Worm (Caenorhabditis elegans) whole organism, L4 larva: ENCODE measurements around the gene pxmp-4.

Experiments
- D1046.2 ChIP-seq: fragments of 200-800 bp; sonication (Bioruptor generic); IDR thresholded peaks from 2 replicates; pipeline ENCODE4 v1.3.6; 2022; ENCODE audit warnings: missing genetic modification characterization, missing compliant biosample characterization
- F49E8.2 ChIP-seq: sonication (generic microtip); optimal IDR thresholded peaks from 2 replicates; lab custom pipeline; 2016; ENCODE audit warnings: missing compliant biosample characterization, mild to moderate bottlenecking, missing genetic modification characterization, borderline replicate concordance
- R02D3.7 ChIP-seq: fragments of 150-350 bp; sonication (generic microtip); optimal IDR thresholded peaks from 3 replicates; lab custom pipeline; 2014; ENCODE audit warnings: missing biosample characterization, missing genetic modification characterization
- Y75B8A.6 ChIP-seq: fragments of 200-800 bp; sonication (Bioruptor generic); IDR thresholded peaks from 2 replicates; pipeline ENCODE4 v1.3.6; 2022; ENCODE audit warnings: missing genetic modification reagents, missing genetic modification characterization, missing compliant biosample characterization
- ZK337.2 ChIP-seq: fragments of 200-800 bp; sonication (Bioruptor generic); IDR thresholded peaks from 2 replicates; pipeline ENCODE4 v1.3.6; 2022; ENCODE audit warnings: missing genetic modification reagents, missing genetic modification characterization, missing compliant biosample characterization
- ZK546.5 ChIP-seq, 2 experiments: sonication (generic microtip); optimal IDR thresholded peaks; 2 replicates each; lab custom pipeline; 2017; ENCODE audit warnings: missing biosample characterization in 2 of 2, missing genetic modification characterization in 2 of 2
- aha-1 ChIP-seq: fragments of 150-350 bp; peaks from one replicate; lab custom pipeline; 2014; ENCODE audit warnings: missing biosample characterization, missing genetic modification characterization
- arid-1 ChIP-seq: fragments of 200-800 bp; sonication (Bioruptor generic); conservative IDR thresholded peaks from 2 replicates; pipeline ENCODE4 v1.3.6; 2022; ENCODE audit warnings: missing genetic modification reagents, missing genetic modification characterization, missing compliant biosample characterization
- ceh-28 ChIP-seq: fragments of 150-350 bp; optimal IDR thresholded peaks from 2 replicates; lab custom pipeline; 2014; ENCODE audit warnings: missing biosample characterization, missing genetic modification reagents, missing genetic modification characterization
- ceh-32 ChIP-seq: sonication (generic microtip); optimal IDR thresholded peaks from 2 replicates; lab custom pipeline; 2016; ENCODE audit warnings: mild to moderate bottlenecking, missing genetic modification characterization, missing compliant biosample characterization; ENCODE audit not compliant: poor library complexity
- ceh-62 ChIP-seq: sonication (generic microtip); optimal IDR thresholded peaks from 2 replicates; lab custom pipeline; 2017; ENCODE audit warnings: missing biosample characterization, missing genetic modification characterization
- ces-1 ChIP-seq: fragments of 150-350 bp; sonication (generic microtip); optimal IDR thresholded peaks from 4 replicates; lab custom pipeline; 2014; ENCODE audit warnings: missing biosample characterization, missing genetic modification reagents, missing genetic modification characterization
- cey-2 ChIP-seq: sonication (generic microtip); optimal IDR thresholded peaks from 3 replicates; lab custom pipeline; 2017; ENCODE audit warnings: missing genetic modification characterization, mild to moderate bottlenecking, missing compliant biosample characterization, antibody characterized with exemption, borderline replicate concordance; ENCODE audit not compliant: insufficient read depth
- ctbp-1 ChIP-seq: fragments of 200-800 bp; sonication (Bioruptor generic); IDR thresholded peaks from 2 replicates; pipeline ENCODE4 v1.3.6; 2022; ENCODE audit warnings: missing genetic modification reagents, missing genetic modification characterization, missing compliant biosample characterization
- daf-12 ChIP-seq: fragments of 150-350 bp; optimal IDR thresholded peaks from 2 replicates; lab custom pipeline; 2014; ENCODE audit warnings: missing biosample characterization, missing genetic modification reagents, missing genetic modification characterization
- daf-16 ChIP-seq, 3 experiments: sonication (generic microtip); optimal IDR thresholded peaks; 2 replicates each; lab custom pipeline; 2016 to 2017; ENCODE audit warnings: missing genetic modification characterization in 3 of 3, missing genetic modification reagents in 3 of 3, mild to moderate bottlenecking in 2 of 3, missing compliant biosample characterization in 2 of 3, missing biosample characterization in 1 of 3, moderate library complexity in 1 of 3
- daf-19 ChIP-seq: fragments of 200-800 bp; sonication (Bioruptor generic); conservative IDR thresholded peaks from 2 replicates; pipeline ENCODE4 v1.3.6; 2022; ENCODE audit warnings: missing genetic modification characterization, missing compliant biosample characterization
- dmd-8 ChIP-seq: fragments of 200-800 bp; sonication (Bioruptor generic); IDR thresholded peaks from 2 replicates; pipeline ENCODE4 v1.3.6; 2022; ENCODE audit warnings: missing genetic modification characterization, missing compliant biosample characterization
- dmd-9 ChIP-seq: fragments of 200-800 bp; sonication (Bioruptor generic); IDR thresholded peaks from 2 replicates; pipeline ENCODE4 v1.3.6; 2022; ENCODE audit warnings: missing genetic modification reagents, missing genetic modification characterization, missing compliant biosample characterization
- dpl-1 ChIP-seq: fragments of 150-350 bp; optimal IDR thresholded peaks from 2 replicates; lab custom pipeline; 2014; ENCODE audit warnings: missing biosample characterization, missing genetic modification reagents, missing genetic modification characterization
- duxl-1 ChIP-seq: sonication (generic microtip); optimal IDR thresholded peaks from 2 replicates; lab custom pipeline; 2016; ENCODE audit warnings: mild to moderate bottlenecking, missing genetic modification characterization, moderate library complexity, missing compliant biosample characterization; ENCODE audit not compliant: poor library complexity
- egl-27 ChIP-seq: sonication (generic microtip); optimal IDR thresholded peaks from 3 replicates; lab custom pipeline; 2017; ENCODE audit warnings: missing biosample characterization, missing genetic modification reagents, missing genetic modification characterization
- fos-1 ChIP-seq: fragments of 150-350 bp; optimal IDR thresholded peaks from 2 replicates; lab custom pipeline; 2014; ENCODE audit warnings: missing biosample characterization, missing genetic modification characterization
- hif-1 ChIP-seq, 2 experiments: sonication (generic microtip); optimal IDR thresholded peaks; 2 replicates each; lab custom pipeline; 2016 to 2017; ENCODE audit warnings: missing compliant biosample characterization in 2 of 2, missing genetic modification characterization in 2 of 2, missing genetic modification reagents in 2 of 2, missing genotype in 2 of 2, mild to moderate bottlenecking in 1 of 2
- hlh-11 ChIP-seq: fragments of 200-800 bp; sonication (Bioruptor generic); optimal IDR thresholded peaks from 2 replicates; lab custom pipeline; 2018; ENCODE audit warnings: mild to moderate bottlenecking, missing genetic modification characterization, missing compliant biosample characterization
- hlh-30 ChIP-seq: sonication (generic microtip); optimal IDR thresholded peaks from 2 replicates; lab custom pipeline; 2017; ENCODE audit warnings: antibody characterized with exemption, mild to moderate bottlenecking, missing genetic modification characterization, missing compliant biosample characterization; ENCODE audit not compliant: insufficient read depth
- lin-29 ChIP-seq: fragments of 200-800 bp; sonication (Bioruptor generic); IDR thresholded peaks from 2 replicates; pipeline ENCODE4 v1.3.6; 2022; ENCODE audit warnings: missing genetic modification reagents, missing genetic modification characterization, missing compliant biosample characterization
- lsy-2 ChIP-seq, 2 experiments: fragments of 150-350 bp in 1 of 2; sonication (generic microtip) in 1 of 2; optimal IDR thresholded peaks; 2 replicates each; lab custom pipeline; 2014 to 2017; ENCODE audit warnings: missing biosample characterization in 2 of 2, missing genetic modification characterization in 2 of 2
- madf-5 ChIP-seq, 2 experiments: fragments of 200-800 bp; sonication (Bioruptor generic); IDR thresholded peaks; 2 replicates each; pipeline ENCODE4 v1.3.6; 2022; ENCODE audit warnings: missing compliant biosample characterization in 2 of 2, missing genetic modification characterization in 2 of 2
- mxl-2 ChIP-seq: fragments of 200-800 bp; sonication (Bioruptor generic); conservative IDR thresholded peaks from 2 replicates; pipeline ENCODE4 v1.3.6; 2022; ENCODE audit warnings: missing genetic modification reagents, missing genetic modification characterization, missing compliant biosample characterization
- nhr-10 ChIP-seq: fragments of 150-350 bp; optimal IDR thresholded peaks from 2 replicates; lab custom pipeline; 2014; ENCODE audit warnings: missing biosample characterization, missing genetic modification characterization
- nhr-102 ChIP-seq: sonication (generic microtip); optimal IDR thresholded peaks from 2 replicates; lab custom pipeline; 2016; ENCODE audit warnings: mild to moderate bottlenecking, missing genetic modification characterization, moderate library complexity, missing compliant biosample characterization
- nhr-11 ChIP-seq: fragments of 150-350 bp; optimal IDR thresholded peaks from 2 replicates; lab custom pipeline; 2014; ENCODE audit warnings: missing biosample characterization, missing genetic modification characterization
- nhr-237 ChIP-seq: sonication (generic microtip); optimal IDR thresholded peaks from 2 replicates; lab custom pipeline; 2017; ENCODE audit warnings: missing biosample characterization, missing genetic modification characterization
- nhr-76 ChIP-seq: fragments of 150-350 bp; optimal IDR thresholded peaks from 2 replicates; lab custom pipeline; 2014; ENCODE audit warnings: missing biosample characterization, missing genetic modification characterization
- nhr-77 ChIP-seq: fragments of 150-350 bp; optimal IDR thresholded peaks from 2 replicates; lab custom pipeline; 2014; ENCODE audit warnings: missing biosample characterization, missing genetic modification characterization
- pha-4 ChIP-seq, 2 experiments: fragments of 150-350 bp in 1 of 2; fragments of 200-800 bp in 1 of 2; sonication (Bioruptor generic) in 1 of 2; IDR thresholded peaks in 1 of 2; optimal IDR thresholded peaks in 1 of 2; 2 replicates each; pipeline versions ENCODE4 v1.3.6 to Lab custom; 2014 to 2022; ENCODE audit warnings: missing genetic modification characterization in 2 of 2, missing genetic modification reagents in 2 of 2, missing biosample characterization in 1 of 2, missing compliant biosample characterization in 1 of 2
- pqm-1 ChIP-seq: sonication (generic microtip); optimal IDR thresholded peaks from 2 replicates; lab custom pipeline; 2017; ENCODE audit warnings: missing biosample characterization, missing genetic modification characterization
- saeg-2 ChIP-seq: fragments of 200-800 bp; sonication (Bioruptor generic); IDR thresholded peaks from 2 replicates; pipeline ENCODE4 v1.3.6; 2022; ENCODE audit warnings: missing genetic modification reagents, missing genetic modification characterization, missing compliant biosample characterization
- set-16 ChIP-seq: fragments of 200-800 bp; sonication (Bioruptor generic); IDR thresholded peaks from 2 replicates; pipeline ENCODE4 v1.3.6; 2022; ENCODE audit warnings: missing genetic modification reagents, missing genetic modification characterization, missing compliant biosample characterization
- snpc-4 ChIP-seq: fragments of 150-350 bp; optimal IDR thresholded peaks from 2 replicates; lab custom pipeline; 2014; ENCODE audit warnings: missing biosample characterization, missing genetic modification characterization
- spr-1 ChIP-seq: sonication (generic microtip); optimal IDR thresholded peaks from 2 replicates; lab custom pipeline; 2016; ENCODE audit warnings: mild to moderate bottlenecking, missing genetic modification characterization, missing compliant biosample characterization
- tag-97 ChIP-seq: fragments of 200-800 bp; sonication (Bioruptor generic); IDR thresholded peaks from 2 replicates; pipeline ENCODE4 v1.3.6; 2022; ENCODE audit warnings: missing genetic modification characterization, missing compliant biosample characterization
- vab-7 ChIP-seq: fragments of 200-800 bp; sonication (Bioruptor generic); IDR thresholded peaks from 2 replicates; pipeline ENCODE4 v1.3.6; 2022; ENCODE audit warnings: missing genetic modification reagents, missing genetic modification characterization, missing compliant biosample characterization
- ztf-7 ChIP-seq: fragments of 150-350 bp; optimal IDR thresholded peaks from 2 replicates; lab custom pipeline; 2014; ENCODE audit warnings: missing biosample characterization, missing genetic modification characterization

pxmp-4 gene

ce11 chrIV:294737-295136 lies 42.2 kb downstream of the pxmp-4 start (continued):
- TF ChIP-seq cey-2 (tag; lab: Kevin White, UChicago) (no peak), arid-1 (GFP tag; lab: Robert Waterston, UW) (no peak), hlh-11 (peak; percentile 30), vab-7 (GFP tag; lab: Robert Waterston, UW) (no peak), ctbp-1 (GFP tag; lab: Robert Waterston, UW) (no peak), ztf-7 (no peak), daf-16 (GFP tag; optimal IDR thresholded peaks at IDR 0.05; lab: Kevin White, UChicago) (no peak), daf-16 (tag; optimal IDR thresholded peaks at IDR 0.05; lab: Kevin White, UChicago) (peak; percentile 20), daf-19 (GFP tag; lab: Robert Waterston, UW) (no peak), madf-5 (GFP tag; IDR thresholded peaks at IDR 0.05; lab: Robert Waterston, UW) (no peak), snpc-4 (tag; lab: Kevin White, UChicago) (no peak), dmd-8 (0 out of 2 replicates have a peak, but pooled peaks have one; percentile 31), duxl-1 (tag; lab: Kevin White, UChicago) (peak; percentile 25), F49E8.2 (tag; lab: Kevin White, UChicago) (no peak), lsy-2 (tag; optimal IDR thresholded peaks at IDR 0.05; lab: Kevin White, UChicago) (no peak), hlh-30 (tag; lab: Kevin White, UChicago) (peak; percentile 35), ZK337.2 (no peak), ZK546.5 (tag; optimal IDR thresholded peaks at IDR 0.05; lab: Kevin White, UChicago) (no peak), egl-27 (tag; lab: Kevin White, UChicago) (no peak), nhr-10 (no peak), R02D3.7 (tag; lab: Kevin White, UChicago) (no peak), mxl-2 (GFP tag; lab: Robert Waterston, UW) (no peak), Y75B8A.6 (GFP tag; lab: Robert Waterston, UW) (no peak)

- peak; percentile 45 for TF ChIP-seq pqm-1 (tag; lab: Kevin White, UChicago)
- no peak for TF ChIP-seq pha-4 (GFP tag; IDR thresholded peaks at IDR 0.05; lab: Robert Waterston, UW)
- no peak for TF ChIP-seq pha-4 (tag; optimal IDR thresholded peaks at IDR 0.05; lab: Kevin White, UChicago)
- no peak for TF ChIP-seq R02D3.7 (tag; lab: Kevin White, UChicago)
- no peak for TF ChIP-seq tag-97 (GFP tag; lab: Robert Waterston, UW)
- TF ChIP-seq D1046.2 (GFP tag; lab: Robert Waterston, UW): no peak
- no peak for TF ChIP-seq nhr-76 (tag; lab: Kevin White, UChicago)
- TF ChIP-seq ceh-32 (tag; lab: Kevin White, UChicago): no peak
- TF ChIP-seq vab-7 (GFP tag; lab: Robert Waterston, UW): no peak
- TF ChIP-seq arid-1 (GFP tag; lab: Robert Waterston, UW): no peak
- TF ChIP-seq F49E8.2 (tag; lab: Kevin White, UChicago): no peak
- no peak for TF ChIP-seq saeg-2 (GFP tag; lab: Robert Waterston, UW)
- no peak for TF ChIP-seq daf-19 (GFP tag; lab: Robert Waterston, UW)
- TF ChIP-seq nhr-10: no peak
- no peak for TF ChIP-seq lsy-2 (tag; optimal IDR thresholded peaks at IDR 0.05; lab: Kevin White, UChicago)
- TF ChIP-seq ces-1 (GFP tag; lab: Kevin White, UChicago): no peak
- no peak for TF ChIP-seq lin-29 (GFP tag; lab: Robert Waterston, UW)
- no peak for TF ChIP-seq dpl-1 (GFP tag; lab: Kevin White, UChicago)
- TF ChIP-seq hlh-11: peak; percentile 13
- no peak for TF ChIP-seq dmd-9
- TF ChIP-seq dmd-8: no peak
- TF ChIP-seq set-16 (GFP tag; lab: Robert Waterston, UW): 0 out of 2 replicates have a peak, but pooled peaks have one; percentile 8
- TF ChIP-seq nhr-237 (tag; lab: Kevin White, UChicago): no peak
- TF ChIP-seq Y75B8A.6 (GFP tag; lab: Robert Waterston, UW): no peak
- TF ChIP-seq mxl-2 (GFP tag; lab: Robert Waterston, UW): no peak
- TF ChIP-seq hif-1 (tag; optimal IDR thresholded peaks at IDR 0.05; lab: Kevin White, UChicago): no peak
- TF ChIP-seq nhr-11 (tag; lab: Kevin White, UChicago): no peak
- TF ChIP-seq nhr-102: no peak
- no peak for TF ChIP-seq ceh-62
- TF ChIP-seq aha-1 (tag; lab: Kevin White, UChicago): peak; percentile 88
- no peak for TF ChIP-seq ZK546.5 (tag; optimal IDR thresholded peaks at IDR 0.05; lab: Kevin White, UChicago)
- no peak for TF ChIP-seq spr-1
- TF ChIP-seq nhr-77 (tag; lab: Kevin White, UChicago): no peak
- no peak for TF ChIP-seq egl-27 (tag; lab: Kevin White, UChicago)
- no peak for TF ChIP-seq duxl-1 (tag; lab: Kevin White, UChicago)
- TF ChIP-seq fos-1: no peak
- TF ChIP-seq daf-12 (tag; lab: Kevin White, UChicago): no peak
- no peak for TF ChIP-seq ceh-28 (tag; lab: Kevin White, UChicago)
Observed at ce11 chrIV:293995-294700, 42.8 kb downstream of the pxmp-4 start.
